ENCODE assay signal across 6 fruit fly cellular contexts in the genomic region with DNA sequence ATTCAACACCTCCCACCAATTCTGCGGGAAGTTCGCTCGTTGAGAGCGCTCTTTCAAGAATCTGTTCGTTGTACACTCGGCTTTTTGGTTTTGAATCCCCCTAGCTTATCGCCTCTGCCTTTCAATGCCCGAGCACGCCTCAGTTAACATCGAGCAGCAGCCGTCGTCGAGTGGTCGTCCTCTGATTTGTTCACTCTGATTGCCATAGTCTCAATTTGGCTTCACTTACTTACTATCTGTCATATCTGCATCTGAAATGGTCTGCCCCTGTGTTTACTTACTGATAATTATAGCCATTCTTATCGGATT.
TF ChIP-seq lines count a peak whose summit lies in the region.

No protein-coding gene starts in this region.

- no peak for TF ChIP-seq CTCF in whole organism, embryonic (GFP tag; optimal IDR thresholded peaks at IDR 0.05; lab: Kevin White, UChicago)

TF ChIP-seq in whole organism, 6 proteins besides CTCF, POLR2A, EP300 and RAD21:
- TF ChIP-seq usp (GFP tag; optimal IDR thresholded peaks at IDR 0.05; lab: Kevin White, UChicago): no peak
- TF ChIP-seq Dll (optimal IDR thresholded peaks at IDR 0.05; lab: Kevin White, UChicago): peak; percentile 16
- no peak for TF ChIP-seq pan (optimal IDR thresholded peaks at IDR 0.05; lab: Kevin White, UChicago)

TF ChIP-seq in whole organism, adult, 20 proteins besides CTCF, POLR2A, EP300 and RAD21:
- TF ChIP-seq ovo (GFP tag; optimal IDR thresholded peaks at IDR 0.05; lab: Kevin White, UChicago) (no peak), CG1620 (GFP tag; optimal IDR thresholded peaks at IDR 0.05; lab: Kevin White, UChicago) (no peak), cic (GFP tag; optimal IDR thresholded peaks at IDR 0.05; lab: Kevin White, UChicago) (peak; percentile 28), Clk (GFP tag; optimal IDR thresholded peaks at IDR 0.05; lab: Kevin White, UChicago) (no peak), cnc (optimal IDR thresholded peaks at IDR 0.05; lab: Kevin White, UChicago) (no peak), Mnt (GFP tag; optimal IDR thresholded peaks at IDR 0.05; lab: Kevin White, UChicago) (peak; percentile 59), Crg-1 (GFP tag; optimal IDR thresholded peaks at IDR 0.05; lab: Kevin White, UChicago) (no peak), Hr96 (GFP tag; optimal IDR thresholded peaks at IDR 0.05; lab: Kevin White, UChicago) (no peak), pad (GFP tag; optimal IDR thresholded peaks at IDR 0.05; lab: Kevin White, UChicago) (peak; percentile 46), CG7045 (GFP tag; optimal IDR thresholded peaks at IDR 0.05; lab: Kevin White, UChicago) (no peak), kay (GFP tag; lab: Kevin White, UChicago; ENCODE audit: borderline replicate concordance) (no peak)

TF ChIP-seq in whole organism, embryonic, 481 proteins besides CTCF, POLR2A, EP300 and RAD21 (continues in another document):
- TF ChIP-seq kah (GFP tag; optimal IDR thresholded peaks at IDR 0.05; lab: Kevin White, UChicago): no peak
- TF ChIP-seq MBD-R2 (GFP tag; IDR thresholded peaks at IDR 0.05; lab: Robert Waterston, UW): no peak
- TF ChIP-seq rib (GFP tag; IDR thresholded peaks at IDR 0.05; lab: Robert Waterston, UW): peak; percentile 6; the same call in 1 of the 2 replicates
- no peak for TF ChIP-seq CG1792 (GFP tag; optimal IDR thresholded peaks at IDR 0.05; lab: Kevin White, UChicago)
- TF ChIP-seq NC2β (GFP tag; optimal IDR thresholded peaks at IDR 0.05; lab: Kevin White, UChicago): no peak
- TF ChIP-seq HmgD (GFP tag; optimal IDR thresholded peaks at IDR 0.05; lab: Kevin White, UChicago): no peak
- TF ChIP-seq CG11695 (GFP tag; IDR thresholded peaks at IDR 0.05; lab: Robert Waterston, UW): no peak
- no peak for TF ChIP-seq CG6765 (GFP tag; optimal IDR thresholded peaks at IDR 0.05; lab: Kevin White, UChicago)
- no peak for TF ChIP-seq CG4328 (GFP tag; optimal IDR thresholded peaks at IDR 0.05; lab: Kevin White, UChicago)
- TF ChIP-seq CG2120 (GFP tag; optimal IDR thresholded peaks at IDR 0.05; lab: Kevin White, UChicago): no peak
- TF ChIP-seq CG3838 (GFP tag; optimal IDR thresholded peaks at IDR 0.05; lab: Kevin White, UChicago): no peak
- TF ChIP-seq tup (GFP tag; optimal IDR thresholded peaks at IDR 0.05; lab: Kevin White, UChicago): no peak
- TF ChIP-seq CG12299 (tag; optimal IDR thresholded peaks at IDR 0.05; lab: Kevin White, UChicago): no peak
- TF ChIP-seq CG12391 (tag; optimal IDR thresholded peaks at IDR 0.05; lab: Kevin White, UChicago): no peak
- TF ChIP-seq Lpt (GFP tag; optimal IDR thresholded peaks at IDR 0.05; lab: Kevin White, UChicago): no peak
- TF ChIP-seq Deaf1 (tag; optimal IDR thresholded peaks at IDR 0.05; lab: Kevin White, UChicago): peak; percentile 87
- no peak for TF ChIP-seq CG7928 (GFP tag; optimal IDR thresholded peaks at IDR 0.05; lab: Kevin White, UChicago)
- no peak for TF ChIP-seq CG5953 (GFP tag; IDR thresholded peaks at IDR 0.05; lab: Robert Waterston, UW)
- TF ChIP-seq CG10543 (GFP tag; optimal IDR thresholded peaks at IDR 0.05; lab: Kevin White, UChicago): peak; percentile 56
- TF ChIP-seq CG10274 (GFP tag; optimal IDR thresholded peaks at IDR 0.05; lab: Kevin White, UChicago): no peak

TF ChIP-seq in whole organism, prepupa, 60 proteins besides CTCF, POLR2A, EP300 and RAD21:
- TF ChIP-seq pdm3 (GFP tag; optimal IDR thresholded peaks at IDR 0.05; lab: Kevin White, UChicago) (no peak), svp (GFP tag; lab: Kevin White, UChicago) (peak; percentile 70)
TF ChIP-seq in whole organism, prepupa: peak in this region for 1.

TF ChIP-seq in whole organism, pupa, 21 proteins besides CTCF, POLR2A, EP300 and RAD21:
- peak; percentile 43 for TF ChIP-seq EcR (GFP tag; optimal IDR thresholded peaks at IDR 0.05; lab: Kevin White, UChicago)
- no peak for TF ChIP-seq CG17806 (tag; optimal IDR thresholded peaks at IDR 0.05; lab: Kevin White, UChicago)

TF ChIP-seq in whole organism, wandering third instar larva, 38 proteins besides CTCF, POLR2A, EP300 and RAD21:
- TF ChIP-seq jim (GFP tag; optimal IDR thresholded peaks at IDR 0.05; lab: Kevin White, UChicago): no peak
- TF ChIP-seq Rel (GFP tag; optimal IDR thresholded peaks at IDR 0.05; lab: Kevin White, UChicago): no peak
- peak; percentile 84 for TF ChIP-seq Rel (tag; optimal IDR thresholded peaks at IDR 0.05; lab: Kevin White, UChicago)
